Worm (Caenorhabditis elegans): ENCODE measurements around the gene Y71H2AM.11.

- no peak for TF ChIP-seq rec-8 (tag; optimal IDR thresholded peaks at IDR 0.05)
- no peak for TF ChIP-seq F22D6.2 (tag; optimal IDR thresholded peaks at IDR 0.05)
Measured at ce11 chrIII:2757478-2757877, 32.6 kb upstream of the Y71H2AM.11 start.

Measured in whole organism, young adult.